Worm (Caenorhabditis elegans): Measurements from ENCODE around the gene F33A8.7.

- TF ChIP-seq C16A3.4 (tag; optimal IDR thresholded peaks at IDR 0.05) (peak; percentile 51), ama-1 (optimal IDR thresholded peaks at IDR 0.05) (no peak)
These were observed 17.4 kb upstream of the F33A8.7 start for ce11 chrII:11042878-11043331.
